Worm (Caenorhabditis elegans) whole organism, L1 larva: ENCODE measurements around the gene F35H10.2.
A peak's percentile ranks its signal among the peaks of the same experiment; 100 is the strongest.

ENCODE experiments used
- C04F5.9 ChIP-seq: sonication (generic microtip); optimal IDR thresholded peaks from 2 replicates; lab custom pipeline; 2016; ENCODE audit warnings: missing genetic modification characterization, missing compliant biosample characterization
- C16A3.4 ChIP-seq: fragments of 150-350 bp; optimal IDR thresholded peaks from 2 replicates; lab custom pipeline; 2014; ENCODE audit warnings: missing biosample characterization, missing genetic modification characterization
- aha-1 ChIP-seq: fragments of 150-350 bp; optimal IDR thresholded peaks from 2 replicates; lab custom pipeline; 2014; ENCODE audit warnings: missing biosample characterization, missing genetic modification characterization
- alr-1 ChIP-seq: fragments of 200-800 bp; sonication (Bioruptor generic); optimal IDR thresholded peaks from 2 replicates; lab custom pipeline; 2018; ENCODE audit warnings: borderline replicate concordance, mild to moderate bottlenecking, missing genetic modification characterization, missing compliant biosample characterization
- aly-2 ChIP-seq: fragments of 150-350 bp; optimal IDR thresholded peaks from 2 replicates; lab custom pipeline; 2014; ENCODE audit warnings: missing biosample characterization, missing genetic modification characterization
- blmp-1 ChIP-seq: fragments of 150-350 bp; optimal IDR thresholded peaks from 2 replicates; lab custom pipeline; 2014; ENCODE audit warnings: missing biosample characterization, missing genetic modification characterization
- ces-1 ChIP-seq: fragments of 150-350 bp; optimal IDR thresholded peaks from 2 replicates; lab custom pipeline; 2014; ENCODE audit warnings: missing biosample characterization, missing genetic modification reagents, missing genetic modification characterization
- dsc-1 ChIP-seq: sonication (generic microtip); optimal IDR thresholded peaks from 2 replicates; lab custom pipeline; 2016; ENCODE audit warnings: mild to moderate bottlenecking, missing genetic modification characterization, missing compliant biosample characterization
- efl-3 ChIP-seq: fragments of 200-800 bp; sonication (Bioruptor generic); optimal IDR thresholded peaks from 2 replicates; lab custom pipeline; 2018; ENCODE audit warnings: mild to moderate bottlenecking, missing genetic modification characterization, missing compliant biosample characterization
- egl-27 ChIP-seq, 2 experiments: fragments of 150-350 bp in 1 of 2; sonication (generic microtip); optimal IDR thresholded peaks; 3 replicates each; lab custom pipeline; 2017 to 2018; ENCODE audit warnings: missing biosample characterization in 2 of 2, missing genetic modification characterization in 2 of 2, missing genetic modification reagents in 2 of 2
- elt-2 ChIP-seq: sonication (generic microtip); optimal IDR thresholded peaks from 2 replicates; lab custom pipeline; 2016; ENCODE audit warnings: missing genetic modification characterization, mild to moderate bottlenecking, inconsistent platforms, missing compliant biosample characterization, missing genetic modification reagents
- elt-3 ChIP-seq, 6 experiments: fragments of 150-350 bp in 1 of 6; sonication (generic microtip); optimal IDR thresholded peaks; 2 replicates each; lab custom pipeline; 2017 to 2018; ENCODE audit warnings: missing biosample characterization in 6 of 6, missing genetic modification characterization in 6 of 6, inconsistent platforms in 1 of 6
- grh-1 ChIP-seq: fragments of 200-800 bp; sonication (Bioruptor generic); IDR thresholded peaks from 2 replicates; pipeline ENCODE4 v1.3.6; 2022; ENCODE audit warnings: missing genetic modification reagents, missing genetic modification characterization, missing compliant biosample characterization
- hlh-17 ChIP-seq: fragments of 200-800 bp; sonication (Bioruptor generic); optimal IDR thresholded peaks from 2 replicates; lab custom pipeline; 2018; ENCODE audit warnings: missing genetic modification characterization, mild to moderate bottlenecking, missing compliant biosample characterization, moderate library complexity, borderline replicate concordance
- hlh-4 ChIP-seq: sonication (generic microtip); optimal IDR thresholded peaks from 2 replicates; lab custom pipeline; 2016; ENCODE audit warnings: mild to moderate bottlenecking, missing genetic modification characterization, missing compliant biosample characterization
- irx-1 ChIP-seq: sonication (generic microtip); optimal IDR thresholded peaks from 2 replicates; lab custom pipeline; 2016; ENCODE audit warnings: missing genetic modification characterization, missing compliant biosample characterization
- isw-1 ChIP-seq: fragments of 200-800 bp; sonication (Bioruptor generic); IDR thresholded peaks from 2 replicates; pipeline ENCODE4 v1.3.6; 2022; ENCODE audit warnings: missing genetic modification characterization, missing compliant biosample characterization
- jun-1 ChIP-seq: fragments of 150-350 bp; optimal IDR thresholded peaks from 2 replicates; lab custom pipeline; 2014; ENCODE audit warnings: missing biosample characterization, missing genetic modification reagents, missing genetic modification characterization
- lin-13 ChIP-seq: fragments of 150-350 bp; optimal IDR thresholded peaks from 2 replicates; lab custom pipeline; 2014; ENCODE audit warnings: missing biosample characterization, missing genetic modification reagents, missing genetic modification characterization
- lin-15B ChIP-seq: fragments of 150-350 bp; sonication (generic microtip); optimal IDR thresholded peaks from 3 replicates; lab custom pipeline; 2014; ENCODE audit warnings: missing biosample characterization, missing genetic modification characterization
- lin-35 ChIP-seq, 2 experiments: fragments of 150-350 bp; optimal IDR thresholded peaks; 2 replicates each; lab custom pipeline; 2014; ENCODE audit warnings: missing biosample characterization in 2 of 2, missing genetic modification characterization in 2 of 2, missing genetic modification reagents in 2 of 2
- lin-39 ChIP-seq: fragments of 150-350 bp; optimal IDR thresholded peaks from 2 replicates; lab custom pipeline; 2014; ENCODE audit warnings: missing biosample characterization, missing genetic modification reagents, missing genetic modification characterization
- lir-3 ChIP-seq: sonication (generic microtip); optimal IDR thresholded peaks from 2 replicates; lab custom pipeline; 2016; ENCODE audit warnings: mild to moderate bottlenecking, missing genetic modification characterization, moderate library complexity, missing compliant biosample characterization; ENCODE audit not compliant: poor library complexity
- mab-9 ChIP-seq: fragments of 200-800 bp; sonication (Bioruptor generic); IDR thresholded peaks from 2 replicates; pipeline ENCODE4 v1.3.6; 2022; ENCODE audit warnings: missing genetic modification reagents, missing genetic modification characterization, missing compliant biosample characterization
- mdl-1 ChIP-seq, 2 experiments: fragments of 150-350 bp; optimal IDR thresholded peaks; 2 replicates each; lab custom pipeline; 2014 to 2017; ENCODE audit warnings: missing biosample characterization in 2 of 2, missing genetic modification characterization in 2 of 2, inconsistent platforms in 1 of 2
- mef-2 ChIP-seq: fragments of 150-350 bp; optimal IDR thresholded peaks from 2 replicates; lab custom pipeline; 2014; ENCODE audit warnings: missing biosample characterization, missing genetic modification characterization
- mep-1 ChIP-seq: fragments of 150-350 bp; optimal IDR thresholded peaks from 2 replicates; lab custom pipeline; 2014; ENCODE audit warnings: missing biosample characterization, missing genetic modification characterization
- nhr-11 ChIP-seq: fragments of 150-350 bp; optimal IDR thresholded peaks from 2 replicates; lab custom pipeline; 2014; ENCODE audit warnings: missing biosample characterization, missing genetic modification characterization
- nhr-12 ChIP-seq: sonication (generic microtip); optimal IDR thresholded peaks from 2 replicates; lab custom pipeline; 2017; ENCODE audit warnings: missing biosample characterization, missing genetic modification characterization
- nhr-237 ChIP-seq: fragments of 150-350 bp; optimal IDR thresholded peaks from 2 replicates; lab custom pipeline; 2014; ENCODE audit warnings: missing biosample characterization, missing genetic modification characterization
- nhr-28 ChIP-seq: fragments of 150-350 bp; optimal IDR thresholded peaks from 2 replicates; lab custom pipeline; 2014; ENCODE audit warnings: missing biosample characterization, missing genetic modification characterization
- nhr-71 ChIP-seq: sonication (generic microtip); optimal IDR thresholded peaks from 2 replicates; lab custom pipeline; 2016; ENCODE audit warnings: mild to moderate bottlenecking, missing genetic modification characterization, moderate library complexity, missing compliant biosample characterization
- nhr-77 ChIP-seq: fragments of 150-350 bp; optimal IDR thresholded peaks from 2 replicates; lab custom pipeline; 2014; ENCODE audit warnings: missing biosample characterization, missing genetic modification characterization
- nhr-84 ChIP-seq: sonication (generic microtip); optimal IDR thresholded peaks from 2 replicates; lab custom pipeline; 2017; ENCODE audit warnings: missing biosample characterization, missing genetic modification characterization
- nhr-85 ChIP-seq: sonication (generic microtip); peaks from one replicate; lab custom pipeline; 2016; ENCODE audit warnings: missing genetic modification characterization, inconsistent platforms, missing compliant biosample characterization
- nhr-90 ChIP-seq: sonication (generic microtip); optimal IDR thresholded peaks from 2 replicates; lab custom pipeline; 2016; ENCODE audit warnings: mild to moderate bottlenecking, missing genetic modification characterization, missing compliant biosample characterization; ENCODE audit not compliant: poor library complexity
- pag-3 ChIP-seq: sonication (generic microtip); optimal IDR thresholded peaks from 2 replicates; lab custom pipeline; 2017; ENCODE audit warnings: missing genetic modification characterization, mild to moderate bottlenecking, missing compliant biosample characterization, antibody characterized with exemption, borderline replicate concordance; ENCODE audit not compliant: insufficient read depth
- rnt-1 ChIP-seq: sonication (generic microtip); optimal IDR thresholded peaks from 2 replicates; lab custom pipeline; 2016; ENCODE audit warnings: mild to moderate bottlenecking, missing genetic modification characterization, moderate library complexity, missing compliant biosample characterization
- skn-1 ChIP-seq: fragments of 150-350 bp; optimal IDR thresholded peaks from 2 replicates; lab custom pipeline; 2014; ENCODE audit warnings: missing biosample characterization, missing genetic modification characterization
- snpc-4 ChIP-seq: fragments of 150-350 bp; optimal IDR thresholded peaks from 2 replicates; lab custom pipeline; 2014; ENCODE audit warnings: missing biosample characterization, missing genetic modification characterization
- snu-23 ChIP-seq: sonication (generic microtip); optimal IDR thresholded peaks from 2 replicates; lab custom pipeline; 2016; ENCODE audit warnings: missing genetic modification characterization, missing compliant biosample characterization
- sox-4 ChIP-seq: sonication (generic microtip); optimal IDR thresholded peaks from 2 replicates; lab custom pipeline; 2016; ENCODE audit warnings: missing genetic modification characterization, missing compliant biosample characterization
- swsn-7 ChIP-seq: sonication (generic microtip); optimal IDR thresholded peaks from 2 replicates; lab custom pipeline; 2016; ENCODE audit warnings: missing genetic modification characterization, missing compliant biosample characterization
- tbx-2 ChIP-seq: sonication (generic microtip); optimal IDR thresholded peaks from 2 replicates; lab custom pipeline; 2016; ENCODE audit warnings: missing genetic modification characterization, missing compliant biosample characterization
- unc-130 ChIP-seq: fragments of 150-350 bp; optimal IDR thresholded peaks from 2 replicates; lab custom pipeline; 2017; ENCODE audit warnings: missing biosample characterization, missing genetic modification characterization, inconsistent platforms
- unc-30 ChIP-seq: sonication (generic microtip); optimal IDR thresholded peaks from 2 replicates; lab custom pipeline; 2017; ENCODE audit warnings: missing biosample characterization, missing genetic modification characterization
- unc-62 ChIP-seq: fragments of 150-350 bp; optimal IDR thresholded peaks from 2 replicates; lab custom pipeline; 2014; ENCODE audit warnings: missing biosample characterization, missing genetic modification reagents, missing genetic modification characterization
- xbp-1 ChIP-seq: sonication (generic microtip); optimal IDR thresholded peaks from 2 replicates; lab custom pipeline; 2016; ENCODE audit warnings: missing genetic modification characterization, missing compliant biosample characterization
- zag-1 ChIP-seq: fragments of 150-350 bp; optimal IDR thresholded peaks from 2 replicates; lab custom pipeline; 2014; ENCODE audit warnings: missing biosample characterization, missing genetic modification characterization
- zip-4 ChIP-seq: fragments of 200-800 bp; sonication (Bioruptor generic); optimal IDR thresholded peaks from 2 replicates; lab custom pipeline; 2018; ENCODE audit warnings: mild to moderate bottlenecking, missing genetic modification characterization, moderate library complexity, missing compliant biosample characterization
- ztf-4 ChIP-seq: fragments of 150-350 bp; optimal IDR thresholded peaks from 2 replicates; lab custom pipeline; 2014; ENCODE audit warnings: missing biosample characterization, missing genetic modification characterization

F35H10.2 gene

DNA sequence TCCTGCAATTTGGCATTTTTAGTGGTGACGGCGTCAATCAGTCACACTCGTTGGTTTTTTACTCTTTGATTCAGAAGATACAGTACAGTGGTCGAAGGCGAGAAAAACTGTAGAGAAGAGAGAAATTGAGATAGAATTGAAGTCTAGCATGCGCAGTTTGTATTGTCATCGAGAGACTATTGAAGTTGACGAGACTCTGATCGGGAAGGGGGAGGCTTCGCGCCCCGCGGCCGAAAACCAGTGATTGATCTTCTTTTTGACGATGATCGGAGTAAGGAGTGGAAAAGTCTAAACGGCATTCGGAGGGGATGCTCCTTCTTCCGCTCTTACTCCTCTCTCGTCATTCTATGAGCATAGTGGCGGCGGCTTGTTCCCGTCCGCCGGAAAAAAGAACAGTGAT is 27.1 kb upstream of the F35H10.2 start (continued):
- no peak for TF ChIP-seq nhr-28 (tag; lab: Kevin White, UChicago)
- peak; percentile 71 for TF ChIP-seq blmp-1 (tag; lab: Kevin White, UChicago)
- no peak for TF ChIP-seq lin-13
- no peak for TF ChIP-seq rnt-1
- TF ChIP-seq unc-62 = no peak
- TF ChIP-seq mab-9 (GFP tag; lab: Robert Waterston, UW) = no peak
- TF ChIP-seq unc-30 (tag; lab: Kevin White, UChicago) = no peak
- TF ChIP-seq nhr-84 = no peak
- TF ChIP-seq pag-3 (tag; lab: Kevin White, UChicago) = no peak
- TF ChIP-seq lir-3 (tag; lab: Kevin White, UChicago) = no peak
- no peak for TF ChIP-seq lin-39 (tag; lab: Kevin White, UChicago)
- TF ChIP-seq C16A3.4 = no peak
- no peak for TF ChIP-seq jun-1 (tag; lab: Kevin White, UChicago)
- TF ChIP-seq aly-2 = no peak
- TF ChIP-seq egl-27 (tag; optimal IDR thresholded peaks at IDR 0.05; lab: Kevin White, UChicago) = no peak
- no peak for TF ChIP-seq nhr-237 (tag; lab: Kevin White, UChicago)
- no peak for TF ChIP-seq alr-1 (tag; lab: Kevin White, UChicago)
- no peak for TF ChIP-seq hlh-4 (tag; lab: Kevin White, UChicago)
- TF ChIP-seq mep-1 (tag; lab: Kevin White, UChicago) = no peak
- TF ChIP-seq snpc-4 (tag; lab: Kevin White, UChicago) = no peak
- peak; percentile 20 for TF ChIP-seq nhr-90 (tag; lab: Kevin White, UChicago)
- TF ChIP-seq ces-1 = no peak
- TF ChIP-seq lin-35 (GFP tag; optimal IDR thresholded peaks at IDR 0.05; lab: Kevin White, UChicago) = peak; percentile 5 to 59
- no peak for TF ChIP-seq skn-1 (tag; lab: Kevin White, UChicago)
- TF ChIP-seq xbp-1 (tag; lab: Kevin White, UChicago) = no peak
- no peak for TF ChIP-seq ztf-4 (tag; lab: Kevin White, UChicago)
- no peak for TF ChIP-seq hlh-17 (GFP tag; lab: Kevin White, UChicago)
- no peak for TF ChIP-seq nhr-12
- no peak for TF ChIP-seq mef-2 (tag; lab: Kevin White, UChicago)
- no peak for TF ChIP-seq unc-130 (tag; lab: Kevin White, UChicago)
- no peak for TF ChIP-seq sox-4 (tag; lab: Kevin White, UChicago)
- TF ChIP-seq swsn-7 = no peak
- peak; percentile 79 for TF ChIP-seq nhr-85 (tag; lab: Kevin White, UChicago)
- TF ChIP-seq nhr-77 (tag; lab: Kevin White, UChicago) = peak; percentile 14

DNA sequence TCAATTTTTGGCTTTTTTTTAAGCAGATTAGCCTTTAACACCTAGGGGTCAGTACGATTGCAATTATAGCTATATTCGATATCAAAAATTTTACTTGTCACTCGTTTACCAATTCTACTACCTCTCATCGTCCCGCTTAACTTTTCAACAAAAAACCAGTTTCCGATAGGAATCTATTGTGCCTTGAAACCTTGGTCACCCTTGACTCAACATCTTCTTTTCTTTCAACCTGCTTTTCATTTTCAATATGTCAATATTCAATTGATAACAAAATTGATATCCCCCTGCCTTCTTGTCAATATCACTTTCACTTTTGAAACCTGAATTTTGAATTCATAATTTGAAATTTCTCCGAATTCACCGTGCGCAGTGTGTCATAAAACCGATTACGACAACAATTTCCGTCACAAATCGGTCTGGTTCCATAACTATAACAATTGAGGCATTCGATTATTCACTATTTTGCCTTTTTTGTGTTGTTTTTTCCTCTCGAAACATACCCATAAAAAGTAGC is 26.3 kb upstream of the F35H10.2 start:
- TF ChIP-seq dsc-1 (tag; lab: Kevin White, UChicago) (no peak), nhr-85 (tag; lab: Kevin White, UChicago) (peak; percentile 90), lin-35 (GFP tag; optimal IDR thresholded peaks at IDR 0.05; lab: Kevin White, UChicago) (no peak), nhr-90 (tag; lab: Kevin White, UChicago) (no peak), isw-1 (GFP tag; lab: Robert Waterston, UW) (no peak), zag-1 (tag; lab: Kevin White, UChicago) (no peak), nhr-237 (tag; lab: Kevin White, UChicago) (no peak), grh-1 (peak; percentile 64), elt-3 (tag; optimal IDR thresholded peaks at IDR 0.05; lab: Kevin White, UChicago) (peak in 4 of 6 experiments; percentile 1 to 18 (median 16)), elt-2 (tag; lab: Kevin White, UChicago) (no peak), mdl-1 (tag; optimal IDR thresholded peaks at IDR 0.05; lab: Kevin White, UChicago) (no peak), tbx-2 (no peak), snu-23 (GFP tag; lab: Kevin White, UChicago) (peak; percentile 18), rnt-1 (no peak), nhr-12 (no peak), nhr-28 (tag; lab: Kevin White, UChicago) (no peak), nhr-77 (tag; lab: Kevin White, UChicago) (no peak), C04F5.9 (tag; lab: Kevin White, UChicago) (no peak), aha-1 (tag; lab: Kevin White, UChicago) (no peak), snpc-4 (tag; lab: Kevin White, UChicago) (no peak), efl-3 (GFP tag; lab: Kevin White, UChicago) (no peak), pag-3 (tag; lab: Kevin White, UChicago) (no peak), irx-1 (tag; lab: Kevin White, UChicago) (no peak), alr-1 (tag; lab: Kevin White, UChicago) (no peak), blmp-1 (tag; lab: Kevin White, UChicago) (peak; percentile 70), zip-4 (GFP tag; lab: Kevin White, UChicago) (no peak), mab-9 (GFP tag; lab: Robert Waterston, UW) (no peak), nhr-11 (no peak), nhr-71 (tag; lab: Kevin White, UChicago) (no peak), lin-15B (tag; lab: Kevin White, UChicago) (no peak)
